Worm (Caenorhabditis elegans) whole organism, late embryonic: ENCODE measurements around the gene unc-2.

Experiments used
- C08G9.2 ChIP-seq: sonication (generic microtip); optimal IDR thresholded peaks from 2 replicates; lab custom pipeline; 2016; ENCODE audit warnings: mild to moderate bottlenecking, missing genetic modification characterization, moderate library complexity, missing compliant biosample characterization
- F13H6.1 ChIP-seq: sonication (generic microtip); optimal IDR thresholded peaks from 2 replicates; lab custom pipeline; 2016; ENCODE audit warnings: missing genetic modification characterization, missing compliant biosample characterization
- K02D7.2 ChIP-seq: sonication (generic microtip); optimal IDR thresholded peaks from 2 replicates; lab custom pipeline; 2017; ENCODE audit warnings: mild to moderate bottlenecking, missing genetic modification characterization, missing compliant biosample characterization
- Y22D7AL.16 ChIP-seq: sonication (generic microtip); optimal IDR thresholded peaks from 2 replicates; lab custom pipeline; 2016; ENCODE audit warnings: missing genetic modification characterization, missing compliant biosample characterization
- ama-1 ChIP-seq: fragments of 150-350 bp; optimal IDR thresholded peaks from 2 replicates; lab custom pipeline; 2014
- ceh-14 ChIP-seq: sonication (generic microtip); optimal IDR thresholded peaks from 2 replicates; lab custom pipeline; 2016; ENCODE audit warnings: missing genotype, missing genetic modification characterization, missing compliant biosample characterization
- ceh-18 ChIP-seq: sonication (generic microtip); optimal IDR thresholded peaks from 2 replicates; lab custom pipeline; 2016; ENCODE audit warnings: missing genetic modification characterization, missing compliant biosample characterization
- ceh-19 ChIP-seq: fragments of 200-800 bp; sonication (Bioruptor generic); optimal IDR thresholded peaks from 2 replicates; lab custom pipeline; 2018; ENCODE audit warnings: mild to moderate bottlenecking, missing genetic modification characterization, missing compliant biosample characterization
- ceh-2 ChIP-seq: sonication (generic microtip); optimal IDR thresholded peaks from 2 replicates; lab custom pipeline; 2016; ENCODE audit warnings: missing genotype, missing genetic modification characterization, missing compliant biosample characterization
- ceh-24 ChIP-seq: sonication (generic microtip); optimal IDR thresholded peaks from 2 replicates; lab custom pipeline; 2016; ENCODE audit warnings: mild to moderate bottlenecking, missing genetic modification characterization, missing compliant biosample characterization
- ceh-31 ChIP-seq: sonication (generic microtip); optimal IDR thresholded peaks from 2 replicates; lab custom pipeline; 2016; ENCODE audit warnings: missing genetic modification characterization, missing compliant biosample characterization
- ceh-34 ChIP-seq: sonication (generic microtip); optimal IDR thresholded peaks from 2 replicates; lab custom pipeline; 2016; ENCODE audit warnings: mild to moderate bottlenecking, missing genetic modification characterization, missing compliant biosample characterization
- ceh-45 ChIP-seq: fragments of 200-800 bp; sonication (Bioruptor generic); IDR thresholded peaks from 2 replicates; pipeline ENCODE4 v1.3.6; 2022; ENCODE audit warnings: missing genetic modification reagents, missing genetic modification characterization, missing compliant biosample characterization
- ceh-48 ChIP-seq: sonication (generic microtip); optimal IDR thresholded peaks from 2 replicates; lab custom pipeline; 2016; ENCODE audit warnings: missing genetic modification characterization, inconsistent platforms, missing compliant biosample characterization
- che-1 ChIP-seq: sonication (generic microtip); optimal IDR thresholded peaks from 2 replicates; lab custom pipeline; 2016; ENCODE audit warnings: mild to moderate bottlenecking, missing genetic modification characterization, missing compliant biosample characterization
- dve-1 ChIP-seq: sonication (generic microtip); optimal IDR thresholded peaks from 2 replicates; lab custom pipeline; 2017; ENCODE audit warnings: antibody characterized with exemption, mild to moderate bottlenecking, missing genetic modification characterization, missing compliant biosample characterization
- elt-2 ChIP-seq: sonication (generic microtip); optimal IDR thresholded peaks from 2 replicates; lab custom pipeline; 2016; ENCODE audit warnings: missing genetic modification reagents, missing genetic modification characterization, missing compliant biosample characterization
- elt-4 ChIP-seq: sonication (generic microtip); optimal IDR thresholded peaks from 2 replicates; lab custom pipeline; 2016; ENCODE audit warnings: missing genetic modification characterization, missing compliant biosample characterization
- fkh-6 ChIP-seq: sonication (generic microtip); optimal IDR thresholded peaks from 2 replicates; lab custom pipeline; 2016; ENCODE audit warnings: missing genetic modification characterization, missing compliant biosample characterization
- gmeb-2 ChIP-seq: sonication (generic microtip); optimal IDR thresholded peaks from 2 replicates; lab custom pipeline; 2016; ENCODE audit warnings: missing genetic modification characterization, inconsistent platforms, missing compliant biosample characterization
- hlh-13 ChIP-seq: fragments of 200-800 bp; sonication (Bioruptor generic); optimal IDR thresholded peaks from 2 replicates; lab custom pipeline; 2018; ENCODE audit warnings: mild to moderate bottlenecking, missing genetic modification characterization, missing compliant biosample characterization
- hlh-30 ChIP-seq: sonication (generic microtip); optimal IDR thresholded peaks from 2 replicates; lab custom pipeline; 2017; ENCODE audit warnings: antibody characterized with exemption, missing genetic modification characterization, missing compliant biosample characterization; ENCODE audit not compliant: insufficient read depth
- hlh-8 ChIP-seq: sonication (generic microtip); optimal IDR thresholded peaks from 2 replicates; lab custom pipeline; 2016; ENCODE audit warnings: missing genotype, missing genetic modification characterization, missing compliant biosample characterization
- lim-6 ChIP-seq: sonication (generic microtip); optimal IDR thresholded peaks from 2 replicates; lab custom pipeline; 2016; ENCODE audit warnings: missing genetic modification characterization, missing compliant biosample characterization
- madf-2 ChIP-seq: sonication (generic microtip); optimal IDR thresholded peaks from 2 replicates; lab custom pipeline; 2017; ENCODE audit warnings: missing genetic modification characterization, missing compliant biosample characterization
- mec-3 ChIP-seq: sonication (generic microtip); optimal IDR thresholded peaks from 2 replicates; lab custom pipeline; 2016; ENCODE audit warnings: borderline replicate concordance, missing genetic modification characterization, missing compliant biosample characterization
- nfya-1 ChIP-seq: sonication (generic microtip); optimal IDR thresholded peaks from 2 replicates; lab custom pipeline; 2017; ENCODE audit warnings: missing genetic modification characterization, mild to moderate bottlenecking, missing compliant biosample characterization, antibody characterized with exemption, moderate library complexity
- npax-4 ChIP-seq: sonication (generic microtip); optimal IDR thresholded peaks from 2 replicates; lab custom pipeline; 2016; ENCODE audit warnings: missing genetic modification characterization, missing compliant biosample characterization
- odd-2 ChIP-seq: sonication (generic microtip); optimal IDR thresholded peaks from 2 replicates; lab custom pipeline; 2017; ENCODE audit warnings: antibody characterized with exemption, mild to moderate bottlenecking, missing genetic modification characterization, missing compliant biosample characterization
- pha-4 ChIP-seq: fragments of 150-350 bp; optimal IDR thresholded peaks from 2 replicates; lab custom pipeline; 2018; ENCODE audit warnings: missing biosample characterization, missing genetic modification reagents, missing genetic modification characterization
- ref-2 ChIP-seq: sonication (generic microtip); optimal IDR thresholded peaks from 2 replicates; lab custom pipeline; 2016; ENCODE audit warnings: missing genetic modification characterization, missing compliant biosample characterization
- rnt-1 ChIP-seq: sonication (generic microtip); optimal IDR thresholded peaks from 2 replicates; lab custom pipeline; 2016; ENCODE audit warnings: missing genetic modification characterization, missing compliant biosample characterization
- sox-2 ChIP-seq: fragments of 200-800 bp; sonication (Bioruptor generic); IDR thresholded peaks from 2 replicates; pipeline ENCODE4 v1.3.6; 2022; ENCODE audit warnings: missing genetic modification reagents, missing genetic modification characterization, missing compliant biosample characterization
- syd-9 ChIP-seq: sonication (generic microtip); optimal IDR thresholded peaks from 2 replicates; lab custom pipeline; 2016; ENCODE audit warnings: mild to moderate bottlenecking, missing genetic modification characterization, moderate library complexity, missing compliant biosample characterization
- tbx-2 ChIP-seq: sonication (generic microtip); optimal IDR thresholded peaks from 2 replicates; lab custom pipeline; 2016; ENCODE audit warnings: missing genetic modification characterization, missing compliant biosample characterization
- tbx-7 ChIP-seq: sonication (generic microtip); optimal IDR thresholded peaks from 2 replicates; lab custom pipeline; 2016; ENCODE audit warnings: missing genotype, missing genetic modification characterization, missing compliant biosample characterization
- ttx-3 ChIP-seq: sonication (generic microtip); optimal IDR thresholded peaks from 2 replicates; lab custom pipeline; 2016; ENCODE audit warnings: missing genetic modification reagents, missing genetic modification characterization, missing compliant biosample characterization
- unc-42 ChIP-seq: sonication (generic microtip); optimal IDR thresholded peaks from 2 replicates; lab custom pipeline; 2016; ENCODE audit warnings: missing genotype, missing genetic modification characterization, missing compliant biosample characterization
- unc-55 ChIP-seq: sonication (generic microtip); optimal IDR thresholded peaks from 2 replicates; lab custom pipeline; 2017; ENCODE audit warnings: missing biosample characterization, missing genetic modification reagents, missing genetic modification characterization

unc-2 gene

DNA sequence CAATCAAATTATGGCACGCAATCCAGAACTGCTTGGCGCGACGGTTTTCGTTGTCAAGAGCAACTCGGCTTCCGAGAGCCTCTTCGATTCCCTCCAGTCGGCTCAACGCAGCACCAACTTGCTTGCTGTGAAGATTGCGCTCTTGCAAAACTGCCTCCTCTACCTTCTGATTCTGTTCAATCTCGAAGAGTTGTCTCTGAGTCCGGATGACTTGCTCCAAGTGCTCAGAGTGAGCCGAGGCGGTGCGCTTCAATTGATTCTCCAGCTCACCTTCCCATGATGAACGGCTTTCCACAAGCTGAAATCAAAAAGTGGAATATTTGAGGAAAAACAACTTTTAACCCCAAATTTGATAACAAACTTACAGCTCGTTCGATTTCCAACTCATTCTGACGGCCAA is 78.9 kb downstream of the unc-2 start:
- no peak for TF ChIP-seq hlh-13 (GFP tag; lab: Kevin White, UChicago)
- no peak for TF ChIP-seq ceh-18 (tag; lab: Kevin White, UChicago)
- TF ChIP-seq ceh-34 = no peak
- TF ChIP-seq ceh-2 (tag; lab: Kevin White, UChicago) = no peak
- no peak for TF ChIP-seq ama-1 (lab: Kevin White, UChicago)
- TF ChIP-seq hlh-30 = no peak
- no peak for TF ChIP-seq gmeb-2 (tag; lab: Kevin White, UChicago)
- TF ChIP-seq lim-6 (tag; lab: Kevin White, UChicago) = no peak
- TF ChIP-seq ttx-3 = no peak
- no peak for TF ChIP-seq pha-4 (tag; lab: Kevin White, UChicago)
- no peak for TF ChIP-seq syd-9

DNA sequence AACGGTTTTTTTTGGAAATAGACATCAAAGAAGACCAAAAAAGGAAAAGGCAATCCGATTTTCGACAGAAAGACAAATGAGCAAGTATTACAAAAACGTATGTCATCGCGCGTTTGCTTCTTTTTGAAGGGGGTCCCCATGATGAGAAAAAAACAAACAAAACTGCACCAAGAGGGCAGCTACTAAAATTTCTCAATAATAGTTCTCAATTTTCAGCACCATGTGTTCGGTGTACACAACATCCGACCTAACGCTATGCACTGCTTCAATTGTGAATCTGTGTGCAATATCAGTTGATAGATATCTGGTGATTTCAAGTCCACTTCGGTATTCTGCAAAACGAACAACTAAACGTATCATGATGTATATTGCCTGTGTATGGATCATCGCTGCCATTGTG is 88.8 kb downstream of the unc-2 start:
- TF ChIP-seq ref-2 (tag; lab: Kevin White, UChicago) = no peak
- no peak for TF ChIP-seq ceh-18 (tag; lab: Kevin White, UChicago)
- TF ChIP-seq che-1 (tag; lab: Kevin White, UChicago) = no peak
- no peak for TF ChIP-seq madf-2

DNA sequence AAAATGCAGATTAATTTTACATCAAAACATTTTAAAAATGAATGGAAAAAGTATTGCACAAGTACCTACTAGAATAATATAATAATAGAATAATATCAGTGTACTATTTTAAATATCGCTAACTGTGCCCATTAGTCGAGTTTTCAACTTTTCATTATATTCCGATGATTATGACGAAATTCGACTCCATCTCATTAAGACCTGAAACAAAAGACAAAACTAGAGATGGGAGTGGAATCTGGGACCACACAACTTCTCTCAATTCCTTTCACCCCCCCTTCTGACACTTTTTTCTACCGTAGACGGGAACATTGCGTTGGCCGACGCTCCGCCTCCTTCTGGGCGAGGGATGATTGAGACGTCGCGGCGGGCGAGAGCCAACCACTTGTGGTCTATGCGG is 90.1 kb downstream of the unc-2 start, which contains the start of gene ser-7:
TSS of gene ser-7 (plus strand) at position 301 of the 400 bp plus-strand sequence.
- TF ChIP-seq ttx-3 = no peak
- no peak for TF ChIP-seq rnt-1 (tag; lab: Kevin White, UChicago)
- TF ChIP-seq mec-3 = no peak
- TF ChIP-seq tbx-2 (tag; lab: Kevin White, UChicago) = no peak
- no peak for TF ChIP-seq hlh-8 (tag; lab: Kevin White, UChicago)
- no peak for TF ChIP-seq npax-4 (tag; lab: Kevin White, UChicago)
- TF ChIP-seq pha-4 (tag; lab: Kevin White, UChicago) = no peak
- no peak for TF ChIP-seq sox-2
- no peak for TF ChIP-seq ceh-45
- TF ChIP-seq ceh-14 (tag; lab: Kevin White, UChicago) = no peak
- no peak for TF ChIP-seq ceh-48 (tag; lab: Kevin White, UChicago)
- no peak for TF ChIP-seq elt-4 (tag; lab: Kevin White, UChicago)
- no peak for TF ChIP-seq ceh-34
- TF ChIP-seq odd-2 (tag; lab: Kevin White, UChicago) = no peak
- no peak for TF ChIP-seq K02D7.2
- no peak for TF ChIP-seq elt-2
- no peak for TF ChIP-seq F13H6.1 (tag; lab: Kevin White, UChicago)
- TF ChIP-seq Y22D7AL.16 = no peak
- TF ChIP-seq ceh-24 (tag; lab: Kevin White, UChicago) = no peak
- TF ChIP-seq fkh-6 = no peak

ce11 chrX:2667779-2668178 is 95.5 kb downstream of the unc-2 start, which contains the start of gene C09B7.2:
Gene C09B7.2, plus strand, starts transcription at chrX:2668127.
- TF ChIP-seq unc-55 (GFP tag; lab: Kevin White, UChicago) = peak; percentile 56
- no peak for TF ChIP-seq madf-2
- peak; percentile 9 for TF ChIP-seq unc-42 (tag; lab: Kevin White, UChicago)
- TF ChIP-seq ama-1 (lab: Kevin White, UChicago) = no peak
- TF ChIP-seq dve-1 (tag; lab: Kevin White, UChicago) = no peak
- TF ChIP-seq hlh-13 (GFP tag; lab: Kevin White, UChicago) = no peak
- TF ChIP-seq ceh-48 (tag; lab: Kevin White, UChicago) = peak; percentile 41
- peak; percentile 43 for TF ChIP-seq hlh-30
- no peak for TF ChIP-seq tbx-7 (tag; lab: Kevin White, UChicago)
- peak; percentile 54 for TF ChIP-seq nfya-1 (tag; lab: Kevin White, UChicago)
- TF ChIP-seq, all 69 proteins: peak for 5

DNA sequence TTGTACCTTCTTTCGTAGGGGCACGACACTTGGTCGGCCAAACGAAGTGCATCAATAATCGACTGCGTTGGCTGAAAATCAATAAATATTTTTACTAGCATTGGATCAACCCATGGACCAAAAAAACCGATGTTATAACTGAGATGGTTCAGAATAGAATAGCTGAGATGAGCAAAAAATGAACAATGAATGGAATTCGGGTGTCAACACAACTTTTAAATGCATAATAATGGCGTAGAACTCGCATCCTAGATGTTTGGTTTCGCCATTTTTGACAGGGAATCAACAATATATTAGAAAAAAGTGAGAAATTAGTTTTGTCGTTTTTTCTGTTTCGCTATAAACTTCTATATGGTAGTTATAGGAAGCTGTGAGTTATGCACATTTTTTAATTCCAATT is 99.1 kb downstream of the unc-2 start, which contains the start of gene F54G2.1:
TSS of gene F54G2.1 (minus strand) at position 101 of the 400 bp plus-strand sequence.
- no peak for TF ChIP-seq ceh-31 (tag; lab: Kevin White, UChicago)
- TF ChIP-seq ceh-14 (tag; lab: Kevin White, UChicago) = no peak
- TF ChIP-seq ceh-19 = no peak
- TF ChIP-seq C08G9.2 (tag; lab: Kevin White, UChicago) = no peak
- TF ChIP-seq, all 69 proteins: peak for 0
